Worm (Caenorhabditis elegans) whole organism, L2 larva: ENCODE data around the gene K09D9.9.

Experiments used
- C34F6.9 ChIP-seq: fragments of 150-350 bp; optimal IDR thresholded peaks from 2 replicates; lab custom pipeline; 2014; ENCODE audit warnings: missing biosample characterization, missing genetic modification characterization
- F13H6.1 ChIP-seq: sonication (generic microtip); optimal IDR thresholded peaks from 2 replicates; lab custom pipeline; 2016; ENCODE audit warnings: missing genetic modification characterization, missing compliant biosample characterization
- Y55F3AM.14 ChIP-seq: fragments of 200-800 bp; sonication (Bioruptor generic); optimal IDR thresholded peaks from 2 replicates; lab custom pipeline; 2018; ENCODE audit warnings: mild to moderate bottlenecking, missing genetic modification characterization, missing compliant biosample characterization
- aly-2 ChIP-seq: fragments of 150-350 bp; optimal IDR thresholded peaks from 2 replicates; lab custom pipeline; 2014; ENCODE audit warnings: missing biosample characterization, missing genetic modification characterization
- blmp-1 ChIP-seq: sonication (generic microtip); optimal IDR thresholded peaks from 2 replicates; lab custom pipeline; 2017; ENCODE audit warnings: missing genetic modification characterization, mild to moderate bottlenecking, missing compliant biosample characterization, antibody characterized with exemption, moderate library complexity; ENCODE audit not compliant: insufficient read depth
- crh-2 ChIP-seq: sonication (generic microtip); optimal IDR thresholded peaks from 2 replicates; lab custom pipeline; 2017; ENCODE audit warnings: missing biosample characterization, missing genetic modification characterization
- dmd-4 ChIP-seq: sonication (generic microtip); optimal IDR thresholded peaks from 2 replicates; lab custom pipeline; 2017; ENCODE audit warnings: missing biosample characterization, missing genetic modification characterization
- egl-27 ChIP-seq: sonication (generic microtip); optimal IDR thresholded peaks from 3 replicates; lab custom pipeline; 2017; ENCODE audit warnings: missing biosample characterization, missing genetic modification reagents, missing genetic modification characterization
- elt-1 ChIP-seq: fragments of 150-350 bp; optimal IDR thresholded peaks from 2 replicates; lab custom pipeline; 2014; ENCODE audit warnings: missing biosample characterization, missing genetic modification characterization
- elt-3 ChIP-seq: sonication (generic microtip); optimal IDR thresholded peaks from 2 replicates; lab custom pipeline; 2017; ENCODE audit warnings: missing biosample characterization, missing genetic modification characterization
- fos-1 ChIP-seq: fragments of 150-350 bp; optimal IDR thresholded peaks from 2 replicates; lab custom pipeline; 2014; ENCODE audit warnings: missing biosample characterization, missing genetic modification characterization
- lin-13 ChIP-seq: fragments of 150-350 bp; optimal IDR thresholded peaks from 2 replicates; lab custom pipeline; 2014; ENCODE audit warnings: missing biosample characterization, missing genetic modification reagents, missing genetic modification characterization
- lin-39 ChIP-seq: fragments of 150-350 bp; optimal IDR thresholded peaks from 2 replicates; lab custom pipeline; 2014; ENCODE audit warnings: missing biosample characterization, missing genetic modification reagents, missing genetic modification characterization
- lsy-2 ChIP-seq, 2 experiments: fragments of 150-350 bp in 1 of 2; sonication (generic microtip) in 1 of 2; optimal IDR thresholded peaks; 2 replicates each; lab custom pipeline; 2014 to 2017; ENCODE audit warnings: missing biosample characterization in 2 of 2, missing genetic modification characterization in 2 of 2
- mab-5 ChIP-seq: fragments of 150-350 bp; optimal IDR thresholded peaks from 2 replicates; lab custom pipeline; 2014; ENCODE audit warnings: missing biosample characterization, missing genetic modification characterization
- nhr-10 ChIP-seq: sonication (generic microtip); optimal IDR thresholded peaks from 2 replicates; lab custom pipeline; 2017; ENCODE audit warnings: missing biosample characterization, missing genetic modification characterization
- nhr-11 ChIP-seq: fragments of 150-350 bp; optimal IDR thresholded peaks from 2 replicates; lab custom pipeline; 2014; ENCODE audit warnings: missing biosample characterization, missing genetic modification characterization
- nhr-12 ChIP-seq: fragments of 150-350 bp; optimal IDR thresholded peaks from 2 replicates; lab custom pipeline; 2014; ENCODE audit warnings: missing biosample characterization, missing genetic modification characterization
- nhr-237 ChIP-seq: fragments of 150-350 bp; optimal IDR thresholded peaks from 2 replicates; lab custom pipeline; 2014; ENCODE audit warnings: missing biosample characterization, missing genetic modification characterization
- nhr-25 ChIP-seq: fragments of 150-350 bp; sonication (generic microtip); optimal IDR thresholded peaks from 3 replicates; lab custom pipeline; 2014; ENCODE audit warnings: missing biosample characterization, missing genetic modification characterization
- nhr-77 ChIP-seq: fragments of 150-350 bp; optimal IDR thresholded peaks from 2 replicates; lab custom pipeline; 2014; ENCODE audit warnings: missing biosample characterization, missing genetic modification characterization
- peb-1 ChIP-seq: fragments of 150-350 bp; optimal IDR thresholded peaks from 2 replicates; lab custom pipeline; 2014; ENCODE audit warnings: missing biosample characterization, missing genetic modification characterization
- sem-4 ChIP-seq: fragments of 150-350 bp; optimal IDR thresholded peaks from 2 replicates; lab custom pipeline; 2014; ENCODE audit warnings: missing biosample characterization, missing genetic modification reagents, missing genetic modification characterization
- skn-1 ChIP-seq: sonication (generic microtip); optimal IDR thresholded peaks from 2 replicates; lab custom pipeline; 2017; ENCODE audit warnings: missing biosample characterization, missing genetic modification characterization
- sma-3 ChIP-seq: sonication (generic microtip); optimal IDR thresholded peaks from 2 replicates; lab custom pipeline; 2016; ENCODE audit warnings: missing genetic modification reagents, missing genetic modification characterization, missing compliant biosample characterization
- sma-9 ChIP-seq, 2 experiments: fragments of 150-350 bp in 1 of 2; sonication (generic microtip) in 1 of 2; optimal IDR thresholded peaks; 2 replicates each; lab custom pipeline; 2014 to 2016; ENCODE audit warnings: missing genetic modification characterization in 2 of 2, mild to moderate bottlenecking in 1 of 2, missing biosample characterization in 1 of 2, missing compliant biosample characterization in 1 of 2, missing genetic modification reagents in 1 of 2, moderate library complexity in 1 of 2
- unc-39 ChIP-seq: fragments of 150-350 bp; optimal IDR thresholded peaks from 2 replicates; lab custom pipeline; 2014; ENCODE audit warnings: missing biosample characterization, missing genetic modification characterization
- unc-55 ChIP-seq: fragments of 150-350 bp; sonication (generic microtip); optimal IDR thresholded peaks from 3 replicates; lab custom pipeline; 2014; ENCODE audit warnings: missing biosample characterization, missing genetic modification reagents, missing genetic modification characterization
- unc-62 ChIP-seq: fragments of 150-350 bp; optimal IDR thresholded peaks from 2 replicates; lab custom pipeline; 2014; ENCODE audit warnings: missing biosample characterization, missing genetic modification reagents, missing genetic modification characterization
- zag-1 ChIP-seq: fragments of 150-350 bp; optimal IDR thresholded peaks from 2 replicates; lab custom pipeline; 2014; ENCODE audit warnings: missing biosample characterization, missing genetic modification characterization
- ztf-1 ChIP-seq: fragments of 200-800 bp; sonication (Bioruptor generic); conservative IDR thresholded peaks from 2 replicates; pipeline ENCODE4 v1.3.6; 2022; ENCODE audit warnings: missing genetic modification characterization, missing compliant biosample characterization

K09D9.9 gene

DNA sequence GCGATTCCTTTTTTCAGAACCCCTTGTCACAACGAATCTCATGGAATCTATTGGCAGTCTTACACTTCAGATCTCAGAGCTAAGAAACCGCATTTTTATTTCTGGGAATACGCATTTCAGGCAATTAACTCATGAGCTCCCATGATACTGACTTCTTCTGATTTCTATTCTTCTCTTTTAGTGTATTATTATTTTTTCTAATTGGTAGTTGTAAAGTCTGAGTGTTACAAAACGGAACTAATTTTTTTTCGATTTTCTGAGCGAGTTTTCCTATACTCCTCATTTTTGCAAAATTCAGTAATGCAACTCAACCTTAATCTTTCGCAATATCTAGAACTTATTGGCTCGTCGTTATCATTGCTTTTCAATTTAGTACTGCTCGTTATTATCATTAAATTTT is 19.6 kb downstream of the K09D9.9 start, which contains the start of gene str-82:
TSS of gene str-82 (plus strand) at position 301 of the 400 bp plus-strand sequence.
- no peak for TF ChIP-seq nhr-11 (tag; lab: Kevin White, UChicago)
- no peak for TF ChIP-seq unc-62 (GFP tag; lab: Kevin White, UChicago)
- TF ChIP-seq skn-1 (tag; lab: Kevin White, UChicago): no peak
- TF ChIP-seq blmp-1 (tag; lab: Kevin White, UChicago): no peak
- TF ChIP-seq lin-13 (GFP tag; lab: Kevin White, UChicago): no peak
- no peak for TF ChIP-seq egl-27
- TF ChIP-seq nhr-25 (tag; lab: Kevin White, UChicago): no peak
- no peak for TF ChIP-seq unc-55 (GFP tag; lab: Kevin White, UChicago)
- TF ChIP-seq fos-1: no peak
- no peak for TF ChIP-seq sem-4 (tag; lab: Kevin White, UChicago)
- no peak for TF ChIP-seq lsy-2 (tag; optimal IDR thresholded peaks at IDR 0.05; lab: Kevin White, UChicago)
- no peak for TF ChIP-seq ztf-1 (GFP tag; lab: Robert Waterston, UW)
- no peak for TF ChIP-seq nhr-77 (tag; lab: Kevin White, UChicago)

DNA sequence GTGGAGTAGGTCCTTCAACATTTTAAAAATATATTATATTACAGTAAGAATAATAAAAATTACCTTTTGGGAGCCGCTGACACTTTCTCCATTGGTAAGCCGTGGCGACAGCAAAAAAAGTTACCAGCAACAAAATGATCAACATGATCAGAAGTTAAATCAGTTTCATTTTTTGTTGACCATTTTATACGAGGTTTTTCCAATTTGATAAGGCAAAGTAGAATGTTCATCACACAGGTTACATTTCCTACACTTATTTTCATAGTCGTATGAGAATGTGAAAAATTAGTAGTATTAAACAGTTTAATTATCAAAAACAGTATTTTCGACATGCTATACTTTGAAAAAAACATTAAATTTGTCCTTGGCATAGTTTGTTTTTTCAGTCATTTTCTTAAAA is 21.1 kb downstream of the K09D9.9 start, which contains the start of gene cyp-34A10:
TSS of gene cyp-34A10 (minus strand) at position 146 of the 400 bp plus-strand sequence.
- TF ChIP-seq dmd-4 (tag; lab: Kevin White, UChicago) (no peak), nhr-237 (no peak), sma-9 (GFP tag; optimal IDR thresholded peaks at IDR 0.05; lab: Kevin White, UChicago) (no peak), sma-9 (tag; optimal IDR thresholded peaks at IDR 0.05; lab: Kevin White, UChicago) (no peak), unc-62 (GFP tag; lab: Kevin White, UChicago) (no peak), elt-1 (tag; lab: Kevin White, UChicago) (no peak), peb-1 (tag; lab: Kevin White, UChicago) (no peak), ztf-1 (GFP tag; lab: Robert Waterston, UW) (no peak), mab-5 (tag; lab: Kevin White, UChicago) (no peak), nhr-10 (tag; lab: Kevin White, UChicago) (no peak), elt-3 (tag; lab: Kevin White, UChicago) (no peak), nhr-25 (tag; lab: Kevin White, UChicago) (no peak), crh-2 (no peak), unc-39 (tag; lab: Kevin White, UChicago) (no peak), fos-1 (no peak), lin-39 (tag; lab: Kevin White, UChicago) (no peak), zag-1 (tag; lab: Kevin White, UChicago) (no peak)

- peak; percentile 36 for TF ChIP-seq fos-1
- no peak for TF ChIP-seq nhr-77 (tag; lab: Kevin White, UChicago)
- TF ChIP-seq sma-9 (GFP tag; optimal IDR thresholded peaks at IDR 0.05; lab: Kevin White, UChicago): peak; percentile 58
- no peak for TF ChIP-seq sma-9 (tag; optimal IDR thresholded peaks at IDR 0.05; lab: Kevin White, UChicago)
- TF ChIP-seq lsy-2 (tag; optimal IDR thresholded peaks at IDR 0.05; lab: Kevin White, UChicago): no peak
Measured at ce11 chrV:3970410-3970809, 23.5 kb downstream of the K09D9.9 start, which contains the start of gene cyp-34A9. cyp-34A9 (minus strand) TSS chrV:3970540.

DNA sequence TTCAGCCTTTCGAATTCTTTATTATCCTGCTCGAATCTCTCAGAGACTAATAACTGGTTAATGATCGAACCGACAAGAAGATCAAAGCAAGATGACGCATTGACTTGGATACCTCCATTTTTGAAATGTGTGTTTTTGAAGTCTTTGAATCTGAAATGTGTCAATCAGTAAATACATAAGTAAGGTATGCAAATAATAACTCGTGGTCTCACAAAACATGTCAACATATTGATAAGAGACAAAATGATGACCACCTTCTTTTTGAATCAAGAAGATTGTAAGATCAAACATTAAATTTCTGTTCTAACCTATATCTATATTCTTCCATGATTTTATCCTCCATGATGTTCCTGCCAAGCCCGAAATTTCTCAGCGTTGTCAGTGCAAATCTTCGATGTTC is 24.3 kb downstream of the K09D9.9 start:
- no peak for TF ChIP-seq F13H6.1 (tag; lab: Kevin White, UChicago)

DNA sequence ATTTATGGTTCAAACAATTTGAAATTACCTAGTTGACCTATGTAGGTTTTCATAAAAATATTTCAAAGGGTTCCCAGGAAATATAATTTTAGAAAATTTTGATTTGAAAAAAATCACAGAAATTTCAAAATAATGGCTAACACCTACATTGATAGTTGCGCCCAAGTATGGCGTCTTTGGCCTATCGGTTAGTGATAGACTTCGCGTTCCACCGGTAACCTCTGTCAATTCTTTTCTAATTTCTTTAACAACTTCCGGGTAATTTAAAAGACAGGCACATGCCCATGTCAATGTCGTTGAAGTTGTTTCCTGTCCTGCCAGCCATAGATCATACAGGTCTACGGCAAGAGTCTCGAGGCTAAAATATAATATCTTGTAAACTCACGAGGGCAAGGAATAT is 25.0 kb downstream of the K09D9.9 start:
- TF ChIP-seq peb-1 (tag; lab: Kevin White, UChicago) (no peak), aly-2 (tag; lab: Kevin White, UChicago) (no peak), egl-27 (no peak), dmd-4 (tag; lab: Kevin White, UChicago) (no peak), nhr-12 (no peak), nhr-77 (tag; lab: Kevin White, UChicago) (no peak)
- TF ChIP-seq, all 48 proteins: peak for 0

ce11 chrV:3967762-3968161 is 26.2 kb downstream of the K09D9.9 start, which contains the start of gene cyp-34A8:
cyp-34A8 (minus strand) TSS chrV:3967823.
- no peak for TF ChIP-seq elt-1 (tag; lab: Kevin White, UChicago)
- no peak for TF ChIP-seq lin-39 (tag; lab: Kevin White, UChicago)
- TF ChIP-seq sma-3 (GFP tag; lab: Kevin White, UChicago): no peak
- no peak for TF ChIP-seq C34F6.9 (tag; lab: Kevin White, UChicago)
- no peak for TF ChIP-seq Y55F3AM.14 (GFP tag; lab: Kevin White, UChicago)
- peak; percentile 31 for TF ChIP-seq sma-9 (GFP tag; optimal IDR thresholded peaks at IDR 0.05; lab: Kevin White, UChicago)
- TF ChIP-seq sma-9 (tag; optimal IDR thresholded peaks at IDR 0.05; lab: Kevin White, UChicago): no peak
- TF ChIP-seq nhr-77 (tag; lab: Kevin White, UChicago): no peak
- TF ChIP-seq, all 48 proteins: peak for 1
